Fruit fly (Drosophila melanogaster) whole organism, pupa: ENCODE measurements around the gene CG6000.

Experiments
- CG15710 ChIP-seq: fragments of 200-800 bp; sonication (Bioruptor generic); optimal IDR thresholded peaks from 2 replicates; lab custom pipeline; 2018; ENCODE audit warnings: missing biosample characterization, mild to moderate bottlenecking, missing genetic modification characterization, moderate library complexity
- CG32121 ChIP-seq: fragments of 200-800 bp; sonication (Bioruptor generic); IDR thresholded peaks from 2 replicates; pipeline ENCODE4 v1.3.6; 2022; ENCODE audit warnings: missing biosample characterization, missing genetic modification characterization
- CG8301 ChIP-seq: fragments of 200-800 bp; sonication (Bioruptor generic); optimal IDR thresholded peaks from 2 replicates; lab custom pipeline; 2018; ENCODE audit warnings: missing biosample characterization, mild to moderate bottlenecking, missing genetic modification characterization
- EcR ChIP-seq: fragments of 200-800 bp; sonication (Bioruptor generic); optimal IDR thresholded peaks from 3 replicates; lab custom pipeline; 2019; ENCODE audit warnings: missing biosample characterization, missing genetic modification characterization, mild to moderate bottlenecking, moderate library complexity, missing genetic modification reagents

dm6 chr3R:24079613-24080012, 25.4 kb downstream of the CG6000 start:
- TF ChIP-seq EcR (GFP tag; lab: Kevin White, UChicago) (no peak), CG8301 (tag; lab: Kevin White, UChicago) (no peak), CG15710 (no peak), CG32121 (GFP tag; lab: Robert Waterston, UW) (no peak)
